Fruit fly (Drosophila melanogaster) whole organism, prepupa: Measurements from ENCODE around the gene EMC5.

Source experiments
- Blimp-1 ChIP-seq: fragments of 200-800 bp; sonication (Bioruptor generic); optimal IDR thresholded peaks from 3 replicates; lab custom pipeline; 2017; ENCODE audit warnings: missing biosample characterization, missing genetic modification characterization, mild to moderate bottlenecking, moderate library complexity, missing genetic modification reagents
- CG10669 ChIP-seq: fragments of 200-800 bp; sonication (Bioruptor generic); optimal IDR thresholded peaks from 3 replicates; lab custom pipeline; 2018; ENCODE audit warnings: missing biosample characterization, mild to moderate bottlenecking, missing genetic modification characterization, moderate library complexity
- CG11294 ChIP-seq: fragments of 200-800 bp; sonication (Bioruptor generic); IDR thresholded peaks from 2 replicates; pipeline ENCODE4 v1.3.6; 2022; ENCODE audit warnings: missing biosample characterization, missing genetic modification characterization
- CG11762 ChIP-seq: fragments of 200-800 bp; sonication (Bioruptor generic); optimal IDR thresholded peaks from 3 replicates; lab custom pipeline; 2016; ENCODE audit warnings: missing biosample characterization, missing genetic modification characterization; ENCODE audit not compliant: insufficient read depth
- CG11902 ChIP-seq: fragments of 200-800 bp; sonication (Bioruptor generic); optimal IDR thresholded peaks from 3 replicates; lab custom pipeline; 2016; ENCODE audit warnings: missing biosample characterization, missing genetic modification characterization
- CG15336 ChIP-seq: fragments of 200-800 bp; sonication (Bioruptor generic); IDR thresholded peaks from 2 replicates; pipeline ENCODE4 v1.3.6; 2022; ENCODE audit warnings: missing biosample characterization, missing genetic modification characterization
- CG1621 ChIP-seq: fragments of 200-800 bp; sonication (Bioruptor generic); optimal IDR thresholded peaks from 3 replicates; lab custom pipeline; 2018; ENCODE audit warnings: missing biosample characterization, mild to moderate bottlenecking, missing genetic modification characterization
- CG16779 ChIP-seq: fragments of 200-800 bp; sonication (Bioruptor generic); optimal IDR thresholded peaks from 3 replicates; lab custom pipeline; 2017; ENCODE audit warnings: missing biosample characterization, mild to moderate bottlenecking, missing genetic modification characterization
- CG31627 ChIP-seq: fragments of 200-800 bp; sonication (Bioruptor generic); optimal IDR thresholded peaks from 3 replicates; lab custom pipeline; 2016; ENCODE audit warnings: missing biosample characterization, missing genetic modification characterization
- CG32006 ChIP-seq: fragments of 200-800 bp; sonication (Bioruptor generic); optimal IDR thresholded peaks from 3 replicates; lab custom pipeline; 2017; ENCODE audit warnings: missing biosample characterization, mild to moderate bottlenecking, missing genetic modification characterization
- CG34406 ChIP-seq: fragments of 200-800 bp; sonication (Bioruptor generic); optimal IDR thresholded peaks from 3 replicates; lab custom pipeline; 2016; ENCODE audit warnings: missing biosample characterization, missing genetic modification characterization
- CG3919 ChIP-seq: fragments of 200-800 bp; sonication (Bioruptor generic); optimal IDR thresholded peaks from 3 replicates; lab custom pipeline; 2016; ENCODE audit warnings: missing biosample characterization, missing genetic modification characterization
- CG4318 ChIP-seq: fragments of 200-800 bp; sonication (Bioruptor generic); optimal IDR thresholded peaks from 3 replicates; lab custom pipeline; 2017; ENCODE audit warnings: missing biosample characterization, mild to moderate bottlenecking, missing genetic modification characterization
- CG6163 ChIP-seq: fragments of 200-800 bp; sonication (Bioruptor generic); IDR thresholded peaks from 3 replicates; pipeline ENCODE4 v1.3.6; 2022; ENCODE audit warnings: missing biosample characterization, missing genetic modification characterization
- CG6792 ChIP-seq: fragments of 200-800 bp; sonication (Bioruptor generic); optimal IDR thresholded peaks from 3 replicates; lab custom pipeline; 2016; ENCODE audit warnings: missing biosample characterization, missing genetic modification characterization
- CG6808 ChIP-seq: fragments of 200-800 bp; sonication (Bioruptor generic); optimal IDR thresholded peaks from 3 replicates; lab custom pipeline; 2017; ENCODE audit warnings: missing biosample characterization, missing genetic modification characterization, mild to moderate bottlenecking, moderate library complexity, missing genetic modification reagents
- CG6854 ChIP-seq: fragments of 200-800 bp; sonication (Bioruptor generic); optimal IDR thresholded peaks from 2 replicates; lab custom pipeline; 2017; ENCODE audit warnings: missing biosample characterization, mild to moderate bottlenecking, missing genetic modification characterization
- CG7368 ChIP-seq: fragments of 200-800 bp; sonication (Bioruptor generic); optimal IDR thresholded peaks from 3 replicates; lab custom pipeline; 2016; ENCODE audit warnings: missing biosample characterization, missing genetic modification characterization
- CG8119 ChIP-seq: fragments of 200-800 bp; sonication (Bioruptor generic); IDR thresholded peaks from 3 replicates; pipeline ENCODE4 v1.3.6; 2022; ENCODE audit warnings: missing biosample characterization, missing genetic modification characterization
- CG8319 ChIP-seq: fragments of 200-800 bp; sonication (Bioruptor generic); optimal IDR thresholded peaks from 3 replicates; lab custom pipeline; 2016; ENCODE audit warnings: missing biosample characterization, missing genetic modification characterization
- CG8632 ChIP-seq: fragments of 200-800 bp; sonication (Bioruptor generic); optimal IDR thresholded peaks from 3 replicates; lab custom pipeline; 2016; ENCODE audit warnings: missing biosample characterization, missing genetic modification characterization
- CG9139 ChIP-seq: fragments of 200-800 bp; sonication (Bioruptor generic); optimal IDR thresholded peaks from 3 replicates; lab custom pipeline; 2017; ENCODE audit warnings: missing biosample characterization, mild to moderate bottlenecking, missing genetic modification characterization
- Eip75B ChIP-seq: fragments of 200-800 bp; sonication (Bioruptor generic); optimal IDR thresholded peaks from 3 replicates; lab custom pipeline; 2016; ENCODE audit warnings: missing biosample characterization, missing genetic modification characterization
- Eip78C ChIP-seq: fragments of 200-800 bp; sonication (Bioruptor generic); peaks from one replicate; lab custom pipeline; 2016; ENCODE audit warnings: missing biosample characterization, missing genetic modification characterization
- Eip93F ChIP-seq: fragments of 200-800 bp; sonication (Bioruptor generic); optimal IDR thresholded peaks from 2 replicates; lab custom pipeline; 2016; ENCODE audit warnings: missing biosample characterization, mild to moderate bottlenecking, missing genetic modification characterization
- Ets21C ChIP-seq: fragments of 200-800 bp; sonication (Bioruptor generic); optimal IDR thresholded peaks from 3 replicates; lab custom pipeline; 2016; ENCODE audit warnings: missing biosample characterization, missing genetic modification characterization
- Ets96B ChIP-seq: fragments of 200-800 bp; optimal IDR thresholded peaks from 2 replicates; lab custom pipeline; 2019; ENCODE audit warnings: missing biosample characterization, mild to moderate bottlenecking, missing genetic modification characterization, moderate library complexity
- Gug ChIP-seq: fragments of 200-800 bp; sonication (Bioruptor generic); IDR thresholded peaks from 2 replicates; pipeline ENCODE4 v1.3.6; 2022; ENCODE audit warnings: missing biosample characterization, missing genetic modification characterization
- Hr38 ChIP-seq: sonication (Bioruptor generic); optimal IDR thresholded peaks from 2 replicates; lab custom pipeline; 2016; ENCODE audit warnings: missing biosample characterization, missing genetic modification characterization
- Lpt ChIP-seq: fragments of 200-800 bp; sonication (Bioruptor generic); optimal IDR thresholded peaks from 3 replicates; lab custom pipeline; 2016; ENCODE audit warnings: missing biosample characterization, missing genetic modification characterization
- Met ChIP-seq: fragments of 200-800 bp; sonication (Bioruptor generic); optimal IDR thresholded peaks from 3 replicates; lab custom pipeline; 2016; ENCODE audit warnings: missing biosample characterization, missing genetic modification characterization
- OdsH ChIP-seq: fragments of 200-800 bp; sonication (Bioruptor generic); optimal IDR thresholded peaks from 3 replicates; lab custom pipeline; 2016; ENCODE audit warnings: missing biosample characterization, missing genetic modification characterization
- Smox ChIP-seq: fragments of 200-800 bp; sonication (Bioruptor generic); optimal IDR thresholded peaks from 3 replicates; lab custom pipeline; 2016; ENCODE audit warnings: missing biosample characterization, missing genetic modification characterization
- Sox102F ChIP-seq: fragments of 200-800 bp; sonication (Bioruptor generic); optimal IDR thresholded peaks from 2 replicates; lab custom pipeline; 2016; ENCODE audit warnings: missing biosample characterization, mild to moderate bottlenecking, missing genetic modification characterization
- Sox14 ChIP-seq: fragments of 200-800 bp; sonication (Bioruptor generic); optimal IDR thresholded peaks from 3 replicates; lab custom pipeline; 2016; ENCODE audit warnings: missing biosample characterization, missing genetic modification characterization
- Sox15 ChIP-seq: fragments of 200-800 bp; sonication (Bioruptor generic); optimal IDR thresholded peaks from 3 replicates; lab custom pipeline; 2016; ENCODE audit warnings: missing biosample characterization, missing genetic modification characterization
- achi ChIP-seq: fragments of 200-800 bp; sonication (Bioruptor generic); optimal IDR thresholded peaks from 3 replicates; lab custom pipeline; 2016; ENCODE audit warnings: missing biosample characterization, missing genetic modification characterization
- acj6 ChIP-seq: fragments of 200-800 bp; sonication (Bioruptor generic); optimal IDR thresholded peaks from 3 replicates; lab custom pipeline; 2016; ENCODE audit warnings: missing biosample characterization, missing genetic modification characterization
- cyc ChIP-seq: fragments of 200-800 bp; sonication (Bioruptor generic); optimal IDR thresholded peaks from 3 replicates; lab custom pipeline; 2016; ENCODE audit warnings: missing biosample characterization, missing genetic modification characterization
- dac ChIP-seq: fragments of 200-800 bp; sonication (Bioruptor generic); optimal IDR thresholded peaks from 2 replicates; lab custom pipeline; 2017; ENCODE audit warnings: missing biosample characterization, mild to moderate bottlenecking, missing genetic modification characterization
- eg ChIP-seq: fragments of 200-800 bp; sonication (Bioruptor generic); IDR thresholded peaks from 3 replicates; pipeline ENCODE4 v1.3.6; 2022; ENCODE audit warnings: missing biosample characterization, missing genetic modification characterization
- esn ChIP-seq: fragments of 200-800 bp; sonication (Bioruptor generic); optimal IDR thresholded peaks from 2 replicates; lab custom pipeline; 2016; ENCODE audit warnings: missing biosample characterization, mild to moderate bottlenecking, missing genetic modification characterization, moderate library complexity
- fd59A ChIP-seq: fragments of 200-800 bp; sonication (Bioruptor generic); optimal IDR thresholded peaks from 2 replicates; lab custom pipeline; 2017; ENCODE audit warnings: missing biosample characterization, mild to moderate bottlenecking, missing genetic modification characterization, missing genetic modification reagents
- fd85E ChIP-seq: fragments of 200-800 bp; sonication (Bioruptor generic); optimal IDR thresholded peaks from 3 replicates; lab custom pipeline; 2016; ENCODE audit warnings: missing biosample characterization, missing genetic modification characterization
- fkh ChIP-seq: fragments of 200-800 bp; sonication (Bioruptor generic); optimal IDR thresholded peaks from 3 replicates; lab custom pipeline; 2017; ENCODE audit warnings: missing biosample characterization, mild to moderate bottlenecking, missing genetic modification characterization, moderate library complexity
- lz ChIP-seq: fragments of 200-800 bp; sonication (Bioruptor generic); optimal IDR thresholded peaks from 3 replicates; lab custom pipeline; 2016; ENCODE audit warnings: missing biosample characterization, missing genetic modification characterization
- salr ChIP-seq, 2 experiments: fragments of 200-800 bp; sonication (Bioruptor generic); optimal IDR thresholded peaks; 3 replicates each; lab custom pipeline; 2016 to 2018; ENCODE audit warnings: missing biosample characterization in 2 of 2, missing genetic modification characterization in 2 of 2, mild to moderate bottlenecking in 1 of 2
- spab ChIP-seq: fragments of 200-800 bp; sonication (Bioruptor generic); optimal IDR thresholded peaks from 2 replicates; lab custom pipeline; 2017; ENCODE audit warnings: missing biosample characterization, mild to moderate bottlenecking, missing genetic modification characterization, missing genetic modification reagents
- svp ChIP-seq: fragments of 200-800 bp; sonication (Bioruptor generic); peaks from one replicate; lab custom pipeline; 2016; ENCODE audit warnings: missing biosample characterization, missing genetic modification characterization
- topi ChIP-seq: fragments of 200-800 bp; sonication (Bioruptor generic); optimal IDR thresholded peaks from 3 replicates; lab custom pipeline; 2016; ENCODE audit warnings: missing biosample characterization, missing genetic modification characterization
- vri ChIP-seq: fragments of 200-800 bp; sonication (Bioruptor generic); optimal IDR thresholded peaks from 3 replicates; lab custom pipeline; 2016; ENCODE audit warnings: missing biosample characterization, mild to moderate bottlenecking, missing genetic modification characterization

Gene EMC5

dm6 chr2L:18945765-18946552 lies 41.5 kb upstream of the EMC5 start, which contains the start of gene CG46304:
TSS of gene CG46304 (plus strand) at chr2L:18946305.
- 0 out of 3 replicates have a peak, but pooled peaks have one; percentile 23 for TF ChIP-seq CG6163 (GFP tag; lab: Robert Waterston, UW)
- TF ChIP-seq OdsH, result peak; percentile 42
- no peak for TF ChIP-seq CG9139 (GFP tag; lab: Kevin White, UChicago)
- TF ChIP-seq svp, result peak; percentile 83
- TF ChIP-seq CG11294 (GFP tag; lab: Robert Waterston, UW), result no peak
- TF ChIP-seq Sox14, result peak; percentile 68
- no peak for TF ChIP-seq CG7368
- peak; percentile 1 for TF ChIP-seq CG8632 (GFP tag; lab: Kevin White, UChicago)
- TF ChIP-seq fd85E (GFP tag; lab: Kevin White, UChicago), result no peak
- peak; percentile 32 for TF ChIP-seq acj6
- TF ChIP-seq CG1621 (tag; lab: Kevin White, UChicago), result no peak
- TF ChIP-seq Lpt (GFP tag; lab: Kevin White, UChicago), result peak; percentile 61
- TF ChIP-seq CG11902 (GFP tag; lab: Kevin White, UChicago), result peak; percentile 6
- TF ChIP-seq fkh (GFP tag; lab: Kevin White, UChicago), result no peak
- no peak for TF ChIP-seq CG8119 (GFP tag; lab: Robert Waterston, UW)
- peak; percentile 53 for TF ChIP-seq lz
- TF ChIP-seq Eip93F, result no peak
- TF ChIP-seq spab, result peak; percentile 51
- peak; percentile 55 for TF ChIP-seq esn (GFP tag; lab: Kevin White, UChicago)
- TF ChIP-seq vri (GFP tag; lab: Kevin White, UChicago), result no peak
- no peak for TF ChIP-seq Blimp-1 (GFP tag; lab: Kevin White, UChicago)
- no peak for TF ChIP-seq Hr38 (GFP tag; lab: Kevin White, UChicago)
- TF ChIP-seq Eip78C (GFP tag; lab: Kevin White, UChicago), result peak; percentile 85
- peak; percentile 6 for TF ChIP-seq CG11762
- TF ChIP-seq Sox15 (GFP tag; lab: Kevin White, UChicago), result peak; percentile 22
- TF ChIP-seq fd59A, result peak; percentile 62
- peak; percentile 33 for TF ChIP-seq CG10669 (GFP tag; lab: Kevin White, UChicago)
- TF ChIP-seq Eip75B, result peak; percentile 29
- TF ChIP-seq CG3919 (GFP tag; lab: Kevin White, UChicago), result peak; percentile 39
- TF ChIP-seq CG6792 (GFP tag; lab: Kevin White, UChicago), result peak; percentile 19
- no peak for TF ChIP-seq CG16779 (tag; lab: Kevin White, UChicago)
- TF ChIP-seq CG15336 (GFP tag; lab: Robert Waterston, UW), result no peak
- TF ChIP-seq CG31627 (GFP tag; lab: Kevin White, UChicago), result peak; percentile 54
- no peak for TF ChIP-seq dac (GFP tag; lab: Kevin White, UChicago)
- peak; percentile 25 for TF ChIP-seq cyc (GFP tag; lab: Kevin White, UChicago)
- TF ChIP-seq Smox (GFP tag; lab: Kevin White, UChicago), result peak; percentile 35
- TF ChIP-seq salr (GFP tag; optimal IDR thresholded peaks at IDR 0.05; lab: Kevin White, UChicago), result no peak
- TF ChIP-seq Met (GFP tag; lab: Kevin White, UChicago), result peak; percentile 55
- peak; percentile 59 for TF ChIP-seq CG32006
- peak; percentile 12 for TF ChIP-seq Ets21C (GFP tag; lab: Kevin White, UChicago)
- TF ChIP-seq CG8319, result no peak
- TF ChIP-seq Ets96B, result peak; percentile 38
- 0 out of 3 replicates have a peak, but pooled peaks have one; percentile 13 for TF ChIP-seq eg (GFP tag; lab: Robert Waterston, UW)
- no peak for TF ChIP-seq Gug (GFP tag; lab: Robert Waterston, UW)
- TF ChIP-seq achi (GFP tag; lab: Kevin White, UChicago), result peak; percentile 41
- TF ChIP-seq topi, result peak; percentile 59
- TF ChIP-seq CG6854, result no peak
- TF ChIP-seq CG6808 (GFP tag; lab: Kevin White, UChicago), result peak; percentile 62
- TF ChIP-seq CG34406 (GFP tag; lab: Kevin White, UChicago), result peak; percentile 9
- TF ChIP-seq CG4318 (GFP tag; lab: Kevin White, UChicago), result no peak
- TF ChIP-seq Sox102F (GFP tag; lab: Kevin White, UChicago), result peak; percentile 35
